Worm (Caenorhabditis elegans) whole organism, early embryonic: Measurements from ENCODE around the gene dhs-18.

ENCODE experiments used
- B0310.2 ChIP-seq: sonication (generic microtip); optimal IDR thresholded peaks from 2 replicates; lab custom pipeline; 2016; ENCODE audit warnings: mild to moderate bottlenecking, missing genetic modification characterization, missing compliant biosample characterization
- F13C5.2 ChIP-seq: sonication (generic microtip); optimal IDR thresholded peaks from 2 replicates; lab custom pipeline; 2017; ENCODE audit warnings: mild to moderate bottlenecking, missing genetic modification characterization, inconsistent platforms, missing compliant biosample characterization
- aly-1 ChIP-seq: sonication (generic microtip); optimal IDR thresholded peaks from 2 replicates; lab custom pipeline; 2016; ENCODE audit warnings: missing genetic modification characterization, missing compliant biosample characterization
- ama-1 ChIP-seq: fragments of 150-350 bp; optimal IDR thresholded peaks from 2 replicates; lab custom pipeline; 2014
- ceh-13 ChIP-seq: fragments of 200-800 bp; sonication (Bioruptor generic); optimal IDR thresholded peaks from 2 replicates; lab custom pipeline; 2018; ENCODE audit warnings: mild to moderate bottlenecking, missing genetic modification characterization, missing compliant biosample characterization
- flt-1 ChIP-seq: fragments of 200-800 bp; sonication (Bioruptor generic); IDR thresholded peaks from 2 replicates; pipeline ENCODE4 v1.3.6; 2022; ENCODE audit warnings: missing genetic modification characterization, missing compliant biosample characterization
- scrt-1 ChIP-seq: fragments of 200-800 bp; sonication (Bioruptor generic); IDR thresholded peaks from 2 replicates; pipeline ENCODE4 v1.3.6; 2022; ENCODE audit warnings: missing genetic modification characterization, missing compliant biosample characterization
- sea-1 ChIP-seq: fragments of 200-800 bp; sonication (Bioruptor generic); conservative IDR thresholded peaks from 2 replicates; pipeline ENCODE4 v1.3.6; 2022; ENCODE audit warnings: missing genetic modification characterization, missing compliant biosample characterization
- tbx-11 ChIP-seq: fragments of 200-800 bp; sonication (Bioruptor generic); IDR thresholded peaks from 2 replicates; pipeline ENCODE4 v1.3.6; 2022; ENCODE audit warnings: missing genetic modification characterization, missing compliant biosample characterization
- tra-4 ChIP-seq: sonication (generic microtip); optimal IDR thresholded peaks from 2 replicates; lab custom pipeline; 2017; ENCODE audit warnings: missing genetic modification characterization, missing compliant biosample characterization

ce11 chrV:11040020-11040419 is 6.6 kb downstream of the dhs-18 start, which contains the start of gene C45B11.9:
- TF ChIP-seq flt-1 (GFP tag; lab: Robert Waterston, UW) (no peak), tbx-11 (GFP tag; lab: Robert Waterston, UW) (no peak), ama-1 (lab: Kevin White, UChicago) (no peak), aly-1 (tag; lab: Kevin White, UChicago) (no peak), tra-4 (tag; lab: Kevin White, UChicago) (no peak), ceh-13 (GFP tag; lab: Kevin White, UChicago) (no peak), sea-1 (no peak), scrt-1 (GFP tag; lab: Robert Waterston, UW) (no peak), B0310.2 (no peak), F13C5.2 (tag; lab: Kevin White, UChicago) (no peak)
